Worm (Caenorhabditis elegans): ENCODE results near the gene C27D9.2.

C27D9.2 gene

DNA sequence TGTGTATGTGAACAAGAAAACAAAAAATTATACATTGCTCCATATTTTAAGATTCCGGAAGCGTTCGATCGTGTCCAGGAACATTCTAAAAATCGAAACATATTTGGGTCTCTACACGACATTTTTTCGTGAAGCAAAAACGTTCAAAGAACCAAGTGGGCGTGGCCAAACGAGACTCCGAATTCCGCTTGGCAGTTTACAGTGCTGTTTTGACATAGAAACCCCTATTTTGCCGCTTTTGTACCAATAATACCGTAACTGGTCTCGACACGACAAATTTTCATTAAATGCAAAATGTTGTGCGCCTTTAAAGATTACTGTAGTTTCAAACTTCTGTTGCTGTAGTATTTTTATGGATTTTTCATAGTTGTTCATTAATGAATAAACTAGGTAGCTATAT, 997 bp downstream of the C27D9.2 start:
- TF ChIP-seq zip-8 (tag; optimal IDR thresholded peaks at IDR 0.05): no peak
- TF ChIP-seq nhr-12 (tag; optimal IDR thresholded peaks at IDR 0.05): no peak
- no peak for TF ChIP-seq pha-4 (tag; optimal IDR thresholded peaks at IDR 0.05)

DNA sequence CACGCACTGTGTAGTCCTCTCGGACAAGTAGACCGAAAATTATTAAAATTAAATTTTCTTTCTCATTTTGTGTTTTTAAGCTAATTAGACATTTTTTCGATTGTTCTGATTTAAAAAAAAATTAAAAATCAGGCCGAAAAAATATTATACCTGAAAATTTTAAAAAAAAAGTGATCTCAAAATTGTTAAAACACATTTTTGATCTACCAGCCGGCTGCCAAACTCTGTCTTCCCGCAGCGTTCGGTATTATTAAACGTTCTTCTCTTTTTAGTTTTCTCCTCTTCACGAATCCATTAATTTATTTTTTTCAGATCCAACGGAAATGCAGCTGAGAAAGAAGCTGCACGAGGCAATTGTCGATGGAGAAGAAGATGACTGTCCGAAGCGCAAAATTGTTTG, 3.5 kb downstream of the C27D9.2 start, which contains the start of gene C27D9.1:
Gene C27D9.1, plus strand, starts transcription at position 281 of the 400 bp plus-strand sequence.
- no peak for TF ChIP-seq bed-3 (GFP tag; optimal IDR thresholded peaks at IDR 0.05)
- no peak for TF ChIP-seq ham-2 (GFP tag; optimal IDR thresholded peaks at IDR 0.05)
- TF ChIP-seq mls-2 (tag; optimal IDR thresholded peaks at IDR 0.05): no peak
- no peak for TF ChIP-seq drap-1 (GFP tag; optimal IDR thresholded peaks at IDR 0.05)
- TF ChIP-seq ceh-43 (GFP tag; optimal IDR thresholded peaks at IDR 0.05): no peak
- no peak for TF ChIP-seq ztf-11 (tag; optimal IDR thresholded peaks at IDR 0.05)
- no peak for TF ChIP-seq nhr-237 (tag; optimal IDR thresholded peaks at IDR 0.05)
- no peak for TF ChIP-seq lin-32 (GFP tag; optimal IDR thresholded peaks at IDR 0.05)
- no peak for TF ChIP-seq mab-5 (tag; optimal IDR thresholded peaks at IDR 0.05)
- TF ChIP-seq sem-2 (GFP tag; optimal IDR thresholded peaks at IDR 0.05): no peak
- TF ChIP-seq mep-1 (tag; optimal IDR thresholded peaks at IDR 0.05): no peak
- TF ChIP-seq cnd-1 (tag; optimal IDR thresholded peaks at IDR 0.05): no peak
- no peak for TF ChIP-seq sptf-1 (tag; optimal IDR thresholded peaks at IDR 0.05)
- no peak for TF ChIP-seq pha-4 (tag; optimal IDR thresholded peaks at IDR 0.05)
- no peak for TF ChIP-seq ces-1 (GFP tag; optimal IDR thresholded peaks at IDR 0.05)
- no peak for TF ChIP-seq M03D4.4 (tag; optimal IDR thresholded peaks at IDR 0.05)
- TF ChIP-seq elt-3 (tag; optimal IDR thresholded peaks at IDR 0.05): no peak
- no peak for TF ChIP-seq nhr-12 (tag; optimal IDR thresholded peaks at IDR 0.05)
- TF ChIP-seq tbx-8 (GFP tag; optimal IDR thresholded peaks at IDR 0.05): no peak

DNA sequence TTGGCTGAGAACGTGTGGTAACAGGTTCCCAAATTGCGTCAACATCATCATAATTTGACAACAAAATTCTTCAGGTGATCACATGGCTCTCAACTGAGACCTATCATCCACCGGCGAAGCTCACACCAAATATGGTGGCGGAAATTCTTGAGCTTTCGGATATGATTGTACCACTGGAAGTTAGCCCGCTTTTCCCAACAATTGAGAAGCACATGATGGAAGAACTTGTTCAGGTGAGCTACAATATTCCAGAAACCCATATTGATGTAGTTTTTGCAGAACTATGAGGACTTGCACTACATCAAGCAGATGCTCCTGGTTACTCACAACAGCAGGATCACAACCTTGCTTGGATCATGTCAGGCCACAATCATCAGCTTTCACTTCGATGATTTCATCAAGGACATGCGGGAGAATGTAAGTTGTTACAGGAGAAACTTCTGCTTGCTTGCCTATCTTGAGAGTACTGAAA, 4.4 kb downstream of the C27D9.2 start, which contains the start of gene F41C3.1:
Gene F41C3.1, plus strand, starts transcription at position 51 of the 472 bp plus-strand sequence.
- no peak for TF ChIP-seq tbx-8 (GFP tag; optimal IDR thresholded peaks at IDR 0.05)
- TF ChIP-seq M03D4.4 (tag; optimal IDR thresholded peaks at IDR 0.05): no peak
- no peak for TF ChIP-seq elt-1 (tag; optimal IDR thresholded peaks at IDR 0.05; ENCODE audit: borderline replicate concordance, insufficient read depth)
- TF ChIP-seq ces-1 (GFP tag; optimal IDR thresholded peaks at IDR 0.05): no peak
- TF ChIP-seq cnd-1 (tag; optimal IDR thresholded peaks at IDR 0.05): no peak
- no peak for TF ChIP-seq ztf-11 (tag; optimal IDR thresholded peaks at IDR 0.05)

DNA sequence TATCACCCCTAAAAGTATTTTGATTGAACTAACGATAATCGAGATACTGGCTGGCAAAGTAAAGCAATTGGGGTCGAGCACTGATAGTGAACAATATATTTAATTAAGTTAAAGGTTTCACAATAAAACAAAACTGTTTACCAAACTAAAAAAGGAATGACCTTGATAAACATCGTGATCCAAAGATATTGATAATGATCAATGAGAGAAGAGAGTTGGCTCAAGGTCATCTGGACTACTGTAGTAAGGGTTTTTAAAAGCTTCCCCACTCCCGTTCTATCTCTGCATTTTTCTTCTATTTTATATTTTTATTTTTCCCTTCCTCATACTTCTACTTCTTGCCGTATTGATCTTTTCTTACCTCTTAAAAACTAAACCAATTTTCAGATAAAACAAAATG, 7.1 kb downstream of the C27D9.2 start, which contains the start of gene F41C3.2:
Gene F41C3.2, plus strand, starts transcription at position 388 of the 400 bp plus-strand sequence.
- TF ChIP-seq M03D4.4 (tag; optimal IDR thresholded peaks at IDR 0.05) (no peak), mls-2 (tag; optimal IDR thresholded peaks at IDR 0.05) (no peak), flh-1 (GFP tag; optimal IDR thresholded peaks at IDR 0.05) (no peak), nhr-12 (tag; optimal IDR thresholded peaks at IDR 0.05) (no peak), hlh-1 (tag; optimal IDR thresholded peaks at IDR 0.05) (no peak), sptf-1 (tag; optimal IDR thresholded peaks at IDR 0.05) (no peak), unc-62 (GFP tag; optimal IDR thresholded peaks at IDR 0.05) (no peak), lin-13 (tag; optimal IDR thresholded peaks at IDR 0.05) (no peak), lsy-2 (tag; optimal IDR thresholded peaks at IDR 0.05) (no peak), elt-3 (tag; optimal IDR thresholded peaks at IDR 0.05) (no peak), pha-4 (tag; optimal IDR thresholded peaks at IDR 0.05) (no peak), lin-32 (GFP tag; optimal IDR thresholded peaks at IDR 0.05) (no peak)

DNA sequence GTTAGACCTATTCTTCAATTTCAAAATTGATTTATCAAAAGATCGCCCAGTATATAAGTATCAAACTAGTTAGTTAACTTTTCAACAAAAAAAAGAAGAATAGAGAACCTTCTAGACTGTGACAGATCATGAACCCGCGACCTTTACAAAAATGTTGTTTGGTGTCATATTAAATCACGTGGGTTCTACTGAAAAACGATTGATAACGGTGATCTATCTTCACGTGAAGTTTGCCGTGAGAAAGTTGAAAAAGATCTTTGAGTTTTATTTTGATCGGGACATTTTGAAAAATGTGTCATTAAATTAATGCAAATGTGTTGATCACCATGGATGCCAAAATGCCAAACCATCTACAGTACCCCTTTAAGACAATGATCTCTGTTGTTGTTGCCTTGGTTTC, 8.3 kb downstream of the C27D9.2 start:
- TF ChIP-seq lin-32 (GFP tag; optimal IDR thresholded peaks at IDR 0.05): no peak
- no peak for TF ChIP-seq mab-5 (tag; optimal IDR thresholded peaks at IDR 0.05)
- TF ChIP-seq nhr-2 (tag; optimal IDR thresholded peaks at IDR 0.05): no peak
- no peak for TF ChIP-seq lin-13 (tag; optimal IDR thresholded peaks at IDR 0.05)
- no peak for TF ChIP-seq nhr-76 (tag; optimal IDR thresholded peaks at IDR 0.05)
- TF ChIP-seq lsy-2 (tag; optimal IDR thresholded peaks at IDR 0.05): no peak
- no peak for TF ChIP-seq ceh-39 (tag; optimal IDR thresholded peaks at IDR 0.05)
- TF ChIP-seq snpc-4 (tag; optimal IDR thresholded peaks at IDR 0.05): no peak
- TF ChIP-seq nhr-28 (tag; optimal IDR thresholded peaks at IDR 0.05): no peak
- no peak for TF ChIP-seq sptf-1 (tag; optimal IDR thresholded peaks at IDR 0.05)
- TF ChIP-seq cnd-1 (tag; optimal IDR thresholded peaks at IDR 0.05): no peak
- TF ChIP-seq elt-1 (tag; optimal IDR thresholded peaks at IDR 0.05; ENCODE audit: borderline replicate concordance, insufficient read depth): no peak
